Worm (Caenorhabditis elegans): ENCODE measurements around the gene T24C4.2.

The T24C4.2 gene

ce11 chrIII:819313-819712 is 50.5 kb downstream of the T24C4.2 start:
- TF ChIP-seq alr-1 (tag; optimal IDR thresholded peaks at IDR 0.05) (no peak), snpc-4 (tag; optimal IDR thresholded peaks at IDR 0.05) (peak; percentile 69)

All from whole organism, L2 larva.